Fruit fly (Drosophila melanogaster) whole organism, embryonic: ENCODE results near the gene ttm50.
A peak's percentile ranks its signal among the peaks of the same experiment; 100 is the strongest.

Experiments used
- C15 ChIP-seq: fragments of 200-800 bp; sonication (Bioruptor generic); IDR thresholded peaks from 3 replicates; pipeline ENCODE4 v1.3.6; 2022; ENCODE audit warnings: missing biosample characterization, missing genetic modification characterization
- CG10147 ChIP-seq: fragments of 200-800 bp; sonication (Bioruptor generic); optimal IDR thresholded peaks from 2 replicates; lab custom pipeline; 2019; ENCODE audit warnings: missing biosample characterization, mild to moderate bottlenecking, missing genetic modification characterization, moderate library complexity
- CG12104 ChIP-seq: fragments of 200-800 bp; sonication (Bioruptor generic); optimal IDR thresholded peaks from 3 replicates; lab custom pipeline; 2016; ENCODE audit warnings: missing biosample characterization, missing genetic modification characterization
- CG12391 ChIP-seq: fragments of 200-800 bp; sonication (Bioruptor generic); optimal IDR thresholded peaks from 3 replicates; lab custom pipeline; 2018; ENCODE audit warnings: missing biosample characterization, mild to moderate bottlenecking, missing genetic modification characterization, moderate library complexity
- CG13894 ChIP-seq: fragments of 200-800 bp; sonication (Bioruptor generic); optimal IDR thresholded peaks from 3 replicates; lab custom pipeline; 2018; ENCODE audit warnings: missing biosample characterization, mild to moderate bottlenecking, missing genetic modification characterization, moderate library complexity
- CG14667 ChIP-seq: fragments of 200-800 bp; sonication (Bioruptor generic); IDR thresholded peaks from 2 replicates; pipeline ENCODE4 v1.3.6; 2022; ENCODE audit warnings: missing biosample characterization, missing genetic modification characterization
- CG15696 ChIP-seq: fragments of 200-800 bp; sonication (Bioruptor generic); optimal IDR thresholded peaks from 2 replicates; lab custom pipeline; 2019; ENCODE audit warnings: missing biosample characterization, mild to moderate bottlenecking, missing genetic modification characterization, moderate library complexity
- CG1602 ChIP-seq: fragments of 200-800 bp; sonication (Bioruptor generic); optimal IDR thresholded peaks from 3 replicates; lab custom pipeline; 2016; ENCODE audit warnings: missing biosample characterization, missing genetic modification characterization
- CG18262 ChIP-seq: fragments of 200-800 bp; optimal IDR thresholded peaks from 3 replicates; lab custom pipeline; 2019; ENCODE audit warnings: missing biosample characterization, mild to moderate bottlenecking, missing genetic modification characterization, moderate library complexity
- CG5245 ChIP-seq: fragments of 200-800 bp; sonication (Bioruptor generic); optimal IDR thresholded peaks from 3 replicates; lab custom pipeline; 2016; ENCODE audit warnings: missing biosample characterization, missing genetic modification characterization
- CG7372 ChIP-seq: fragments of 200-800 bp; sonication (Bioruptor generic); IDR thresholded peaks from 2 replicates; pipeline ENCODE4 v1.3.6; 2022; ENCODE audit warnings: missing biosample characterization, missing genetic modification characterization
- CG8281 ChIP-seq: fragments of 200-800 bp; sonication (Bioruptor generic); optimal IDR thresholded peaks from 2 replicates; lab custom pipeline; 2018; ENCODE audit warnings: missing biosample characterization, mild to moderate bottlenecking, missing genetic modification characterization, moderate library complexity
- D19A ChIP-seq: fragments of 200-800 bp; optimal IDR thresholded peaks from 3 replicates; lab custom pipeline; 2019; ENCODE audit warnings: missing biosample characterization, mild to moderate bottlenecking, missing genetic modification characterization, moderate library complexity
- Dad ChIP-seq: fragments of 200-800 bp; sonication (Bioruptor generic); optimal IDR thresholded peaks from 3 replicates; lab custom pipeline; 2016; ENCODE audit warnings: missing biosample characterization, missing genetic modification characterization
- Dll ChIP-seq: fragments of 200-800 bp; sonication (Bioruptor generic); IDR thresholded peaks from 4 replicates; pipeline ENCODE4 v1.3.6; 2022; ENCODE audit warnings: missing biosample characterization, missing genetic modification characterization; ENCODE audit not compliant: partially characterized antibody
- Doc2 ChIP-seq: fragments of 200-800 bp; sonication (Bioruptor generic); IDR thresholded peaks from 2 replicates; pipeline ENCODE4 v1.3.6; 2022; ENCODE audit warnings: missing biosample characterization, missing genetic modification characterization
- E2f1 ChIP-seq: fragments of 200-800 bp; sonication (Bioruptor generic); IDR thresholded peaks from 2 replicates; pipeline ENCODE4 v1.3.6; 2022; ENCODE audit warnings: missing biosample characterization, missing genetic modification characterization
- Ets65A ChIP-seq: fragments of 200-800 bp; sonication (Bioruptor generic); peaks from one replicate; lab custom pipeline; 2016; ENCODE audit warnings: missing biosample characterization, missing genetic modification characterization
- Fer3 ChIP-seq: fragments of 200-800 bp; sonication (Bioruptor generic); optimal IDR thresholded peaks from 2 replicates; lab custom pipeline; 2018; ENCODE audit warnings: missing biosample characterization, mild to moderate bottlenecking, missing genetic modification characterization, moderate library complexity
- H15 ChIP-seq: fragments of 200-800 bp; sonication (Bioruptor generic); IDR thresholded peaks from 3 replicates; pipeline ENCODE4 v1.3.6; 2022; ENCODE audit warnings: missing biosample characterization, missing genetic modification characterization
- Hand ChIP-seq: fragments of 200-800 bp; sonication (Bioruptor generic); optimal IDR thresholded peaks from 2 replicates; lab custom pipeline; 2017; ENCODE audit warnings: mild to moderate bottlenecking, missing biosample characterization, missing genetic modification reagents, missing genetic modification characterization
- Mrtf ChIP-seq: fragments of 200-800 bp; sonication (Bioruptor generic); IDR thresholded peaks from 3 replicates; pipeline ENCODE4 v1.3.6; 2022; ENCODE audit warnings: missing biosample characterization, missing genetic modification characterization
- Nf-YB ChIP-seq: fragments of 200-800 bp; sonication (Bioruptor generic); optimal IDR thresholded peaks from 3 replicates; lab custom pipeline; 2019; ENCODE audit warnings: missing biosample characterization, mild to moderate bottlenecking, missing genetic modification characterization, moderate library complexity
- Oli ChIP-seq: fragments of 200-800 bp; sonication (Bioruptor generic); optimal IDR thresholded peaks from 2 replicates; lab custom pipeline; 2018; ENCODE audit warnings: missing biosample characterization, mild to moderate bottlenecking, missing genetic modification characterization, moderate library complexity
- Optix ChIP-seq: fragments of 200-800 bp; sonication (Bioruptor generic); IDR thresholded peaks from 3 replicates; pipeline ENCODE4 v1.3.6; 2022; ENCODE audit warnings: missing biosample characterization, missing genetic modification characterization
- Pdp1 ChIP-seq, 2 experiments: fragments of 200-800 bp; sonication (Bioruptor generic); optimal IDR thresholded peaks; 3 replicates each; lab custom pipeline; 2016; ENCODE audit warnings: missing biosample characterization in 2 of 2, missing genetic modification characterization in 2 of 2, mild to moderate bottlenecking in 1 of 2, moderate library complexity in 1 of 2
- Sin3A ChIP-seq: fragments of >200 bp; optimal IDR thresholded peaks from 2 replicates; lab custom pipeline; 2018
- Xbp1 ChIP-seq: fragments of 200-800 bp; sonication (Bioruptor generic); optimal IDR thresholded peaks from 3 replicates; lab custom pipeline; 2016; ENCODE audit warnings: missing biosample characterization, mild to moderate bottlenecking, missing genetic modification characterization
- Xrp1 ChIP-seq: fragments of 200-800 bp; sonication (Bioruptor generic); IDR thresholded peaks from 2 replicates; pipeline ENCODE4 v1.3.6; 2022; ENCODE audit warnings: missing biosample characterization, missing genetic modification characterization
- az2 ChIP-seq: fragments of 200-800 bp; sonication (Bioruptor generic); optimal IDR thresholded peaks from 3 replicates; lab custom pipeline; 2016; ENCODE audit warnings: missing biosample characterization, missing genetic modification characterization
- bsh ChIP-seq, 2 experiments: fragments of 200-800 bp; sonication (Bioruptor generic); optimal IDR thresholded peaks; 2 replicates each; lab custom pipeline; 2017 to 2018; ENCODE audit warnings: mild to moderate bottlenecking in 2 of 2, missing biosample characterization in 2 of 2, missing genetic modification characterization in 2 of 2, moderate library complexity in 1 of 2
- crp ChIP-seq, 2 experiments: fragments of 200-800 bp; sonication (Bioruptor generic); optimal IDR thresholded peaks; 2 replicates in 1 of 2; 3 replicates in 1 of 2; lab custom pipeline; 2017; ENCODE audit warnings: missing biosample characterization in 2 of 2, missing genetic modification characterization in 2 of 2, mild to moderate bottlenecking in 1 of 2, moderate library complexity in 1 of 2
- dysf ChIP-seq: fragments of 200-800 bp; sonication (Bioruptor generic); IDR thresholded peaks from 3 replicates; pipeline ENCODE4 v1.3.6; 2022; ENCODE audit warnings: missing biosample characterization, missing genetic modification characterization
- fd3F ChIP-seq: fragments of 200-800 bp; sonication (Bioruptor generic); optimal IDR thresholded peaks from 2 replicates; lab custom pipeline; 2018; ENCODE audit warnings: missing biosample characterization, mild to moderate bottlenecking, missing genetic modification characterization, moderate library complexity
- ftz-f1 ChIP-seq: fragments of 200-800 bp; sonication (Bioruptor generic); optimal IDR thresholded peaks from 2 replicates; lab custom pipeline; 2016; ENCODE audit warnings: missing biosample characterization, missing genetic modification characterization
- gcm ChIP-seq: fragments of 200-800 bp; sonication (Bioruptor generic); optimal IDR thresholded peaks from 2 replicates; lab custom pipeline; 2019; ENCODE audit warnings: missing biosample characterization, mild to moderate bottlenecking, missing genetic modification characterization, moderate library complexity
- insv ChIP-seq, 2 experiments: fragments of 200-800 bp; sonication (Bioruptor generic); optimal IDR thresholded peaks; 3 replicates each; lab custom pipeline; 2016 to 2018; ENCODE audit warnings: missing biosample characterization in 2 of 2, missing genetic modification characterization in 2 of 2
- inv ChIP-seq: fragments of 200-800 bp; sonication (Bioruptor generic); IDR thresholded peaks from 2 replicates; pipeline ENCODE4 v1.3.6; 2022; ENCODE audit warnings: missing biosample characterization, missing genetic modification characterization; ENCODE audit not compliant: partially characterized antibody
- kay ChIP-seq: fragments of 200-800 bp; sonication (Bioruptor generic); optimal IDR thresholded peaks from 2 replicates; lab custom pipeline; 2016; ENCODE audit warnings: missing biosample characterization, missing genetic modification characterization
- knrl ChIP-seq: fragments of 200-800 bp; sonication (Bioruptor generic); IDR thresholded peaks from 3 replicates; pipeline ENCODE4 v1.3.6; 2022; ENCODE audit warnings: missing biosample characterization, missing genetic modification characterization; ENCODE audit not compliant: partially characterized antibody
- lola ChIP-seq, 3 experiments: fragments of >200 bp in 2 of 3; fragments of 200-800 bp in 1 of 3; sonication (Bioruptor generic) in 1 of 3; optimal IDR thresholded peaks; 2 replicates each; lab custom pipeline; 2017 to 2019; ENCODE audit warnings: missing biosample characterization in 3 of 3, missing genetic modification characterization in 3 of 3, mild to moderate bottlenecking in 1 of 3, moderate library complexity in 1 of 3
- mirr ChIP-seq: fragments of 200-800 bp; sonication (Bioruptor generic); optimal IDR thresholded peaks from 3 replicates; lab custom pipeline; 2018; ENCODE audit warnings: missing biosample characterization, mild to moderate bottlenecking, missing genetic modification characterization
- mld ChIP-seq: fragments of 200-800 bp; sonication (Bioruptor generic); IDR thresholded peaks from 3 replicates; pipeline ENCODE4 v1.3.6; 2022; ENCODE audit warnings: missing biosample characterization, missing genetic modification characterization; ENCODE audit not compliant: partially characterized antibody
- nau ChIP-seq: fragments of 200-800 bp; sonication (Bioruptor generic); optimal IDR thresholded peaks from 3 replicates; lab custom pipeline; 2017; ENCODE audit warnings: missing biosample characterization, mild to moderate bottlenecking, missing genetic modification characterization, missing genetic modification reagents
- phol ChIP-seq: fragments of 200-800 bp; sonication (Bioruptor generic); optimal IDR thresholded peaks from 3 replicates; lab custom pipeline; 2018; ENCODE audit warnings: missing biosample characterization, mild to moderate bottlenecking, missing genetic modification characterization, moderate library complexity
- stc ChIP-seq: fragments of 200-800 bp; sonication (Bioruptor generic); IDR thresholded peaks from 2 replicates; pipeline ENCODE4 v1.3.6; 2022; ENCODE audit warnings: missing biosample characterization, missing genetic modification characterization
- tgo ChIP-seq: fragments of 200-800 bp; sonication (Bioruptor generic); IDR thresholded peaks from 3 replicates; pipeline ENCODE4 v1.3.6; 2022; ENCODE audit warnings: missing biosample characterization, missing genetic modification characterization
- tin ChIP-seq: fragments of 200-800 bp; sonication (Bioruptor generic); optimal IDR thresholded peaks from 3 replicates; lab custom pipeline; 2016; ENCODE audit warnings: missing biosample characterization, missing genetic modification characterization
- trem ChIP-seq: fragments of 200-800 bp; optimal IDR thresholded peaks from 3 replicates; lab custom pipeline; 2019; ENCODE audit warnings: missing biosample characterization, mild to moderate bottlenecking, missing genetic modification characterization, moderate library complexity

The ttm50 gene

dm6 chrX:2732127-2732526 is at the start of gene ttm50, which contains the start of gene CG2712 (continued):
- TF ChIP-seq tin (peak; percentile 45), Pdp1 (GFP tag; optimal IDR thresholded peaks at IDR 0.05; lab: Kevin White, UChicago) (peak; percentile 1 to 23), az2 (GFP tag; lab: Kevin White, UChicago) (peak; percentile 49), phol (tag; lab: Kevin White, UChicago) (peak; percentile 75), CG12391 (tag; lab: Kevin White, UChicago) (peak; percentile 71), CG18262 (no peak), tgo (GFP tag; lab: Robert Waterston, UW) (peak; percentile 49; the same call in 1 of the 3 replicates), E2f1 (GFP tag; lab: Robert Waterston, UW) (peak; percentile 33; the same call in 1 of the 2 replicates), Mrtf (peak; percentile 53; the same call in 1 of the 3 replicates), CG14667 (peak; percentile 46), bsh (GFP tag; optimal IDR thresholded peaks at IDR 0.05; lab: Kevin White, UChicago) (peak in 1 of 2 experiments; percentile 39), gcm (GFP tag; lab: Kevin White, UChicago) (no peak), mld (GFP tag; lab: Robert Waterston, UW) (no peak), trem (peak; percentile 67), CG15696 (peak; percentile 59), ftz-f1 (GFP tag; lab: Kevin White, UChicago) (no peak), Fer3 (peak; percentile 44), Dll (GFP tag; lab: Robert Waterston, UW) (0 out of 4 replicates have a peak, but pooled peaks have one; percentile 14), inv (no peak), Nf-YB (GFP tag; lab: Kevin White, UChicago) (peak; percentile 38), Doc2 (GFP tag; lab: Robert Waterston, UW) (0 out of 2 replicates have a peak, but pooled peaks have one; percentile 27), CG1602 (GFP tag; lab: Kevin White, UChicago) (peak; percentile 27), CG12104 (peak; percentile 40), Xrp1 (GFP tag; lab: Robert Waterston, UW) (peak; percentile 41; the same call in 1 of the 2 replicates), crp (GFP tag; optimal IDR thresholded peaks at IDR 0.05; lab: Kevin White, UChicago) (peak; percentile 57 to 93), CG8281 (tag; lab: Kevin White, UChicago) (peak; percentile 27), Optix (peak; percentile 31; the same call in 1 of the 3 replicates), CG10147 (GFP tag; lab: Kevin White, UChicago) (peak; percentile 66), Xbp1 (GFP tag; lab: Kevin White, UChicago) (peak; percentile 70), C15 (0 out of 3 replicates have a peak, but pooled peaks have one; percentile 40), Oli (tag; lab: Kevin White, UChicago) (peak; percentile 57), CG5245 (no peak), stc (GFP tag; lab: Robert Waterston, UW) (no peak), lola (GFP tag; optimal IDR thresholded peaks at IDR 0.05; lab: Kevin White, UChicago) (peak in 1 of 3 experiments; percentile 65), Sin3A (lab: Kevin White, UChicago) (peak; percentile 61), dysf (GFP tag; lab: Robert Waterston, UW) (peak; percentile 70; the same call in 2 of the 3 replicates), mirr (peak; percentile 12), knrl (GFP tag; lab: Robert Waterston, UW) (peak; percentile 37; the same call in 1 of the 3 replicates), nau (GFP tag; lab: Kevin White, UChicago) (no peak), insv (GFP tag; optimal IDR thresholded peaks at IDR 0.05; lab: Kevin White, UChicago) (peak in 1 of 2 experiments; percentile 23), fd3F (GFP tag; lab: Kevin White, UChicago) (peak; percentile 27), Hand (GFP tag; lab: Kevin White, UChicago) (no peak), Ets65A (GFP tag; lab: Kevin White, UChicago) (peak; percentile 62), H15 (GFP tag; lab: Robert Waterston, UW) (no peak), CG7372 (GFP tag; lab: Robert Waterston, UW) (peak; percentile 40; the same call in 1 of the 2 replicates), Dad (GFP tag; lab: Kevin White, UChicago) (no peak), D19A (tag; lab: Kevin White, UChicago) (no peak), CG13894 (tag; lab: Kevin White, UChicago) (no peak), kay (GFP tag; lab: Kevin White, UChicago) (no peak)
